Worm (Caenorhabditis elegans) whole organism, L3 larva: Measurements from ENCODE around the gene F14D12.1.

Experiments used
- ceh-16 ChIP-seq: sonication (generic microtip); optimal IDR thresholded peaks from 2 replicates; lab custom pipeline; 2017; ENCODE audit warnings: missing biosample characterization, missing genetic modification characterization
- ceh-82 ChIP-seq: fragments of 150-350 bp; optimal IDR thresholded peaks from 2 replicates; lab custom pipeline; 2014; ENCODE audit warnings: missing biosample characterization, missing genetic modification characterization
- ceh-9 ChIP-seq: sonication (generic microtip); optimal IDR thresholded peaks from 2 replicates; lab custom pipeline; 2018; ENCODE audit warnings: missing biosample characterization, missing genetic modification characterization
- egl-27 ChIP-seq: sonication (generic microtip); optimal IDR thresholded peaks from 4 replicates; lab custom pipeline; 2017; ENCODE audit warnings: missing biosample characterization, missing genetic modification reagents, missing genetic modification characterization
- egl-5 ChIP-seq: fragments of 150-350 bp; optimal IDR thresholded peaks from 2 replicates; lab custom pipeline; 2017; ENCODE audit warnings: missing biosample characterization, missing genetic modification reagents, missing genetic modification characterization, inconsistent platforms
- elt-1 ChIP-seq: fragments of 150-350 bp; optimal IDR thresholded peaks from 2 replicates; lab custom pipeline; 2014; ENCODE audit warnings: missing biosample characterization, missing genetic modification characterization
- elt-2 ChIP-seq: sonication (generic microtip); optimal IDR thresholded peaks from 2 replicates; lab custom pipeline; 2016; ENCODE audit warnings: missing genetic modification reagents, mild to moderate bottlenecking, missing genetic modification characterization, missing compliant biosample characterization
- elt-3 ChIP-seq, 3 experiments: fragments of 150-350 bp in 1 of 3; sonication (generic microtip) in 2 of 3; optimal IDR thresholded peaks; 2 replicates in 2 of 3; 4 replicates in 1 of 3; lab custom pipeline; 2014 to 2017; ENCODE audit warnings: missing biosample characterization in 3 of 3, missing genetic modification characterization in 3 of 3
- eor-1 ChIP-seq, 2 experiments: fragments of 150-350 bp; optimal IDR thresholded peaks; 2 replicates each; lab custom pipeline; 2014 to 2018; ENCODE audit warnings: missing biosample characterization in 2 of 2, missing genetic modification characterization in 2 of 2
- fkh-10 ChIP-seq: sonication (generic microtip); optimal IDR thresholded peaks from 2 replicates; lab custom pipeline; 2017; ENCODE audit warnings: missing biosample characterization, missing genetic modification reagents, missing genetic modification characterization
- fkh-2 ChIP-seq: fragments of 150-350 bp; optimal IDR thresholded peaks from 2 replicates; lab custom pipeline; 2014; ENCODE audit warnings: missing biosample characterization, missing genetic modification reagents, missing genetic modification characterization
- fos-1 ChIP-seq: fragments of 150-350 bp; optimal IDR thresholded peaks from 2 replicates; lab custom pipeline; 2014; ENCODE audit warnings: missing biosample characterization, missing genetic modification characterization
- jun-1 ChIP-seq: fragments of 150-350 bp; optimal IDR thresholded peaks from 2 replicates; lab custom pipeline; 2014; ENCODE audit warnings: missing biosample characterization, missing genetic modification reagents, missing genetic modification characterization
- lin-15B ChIP-seq: fragments of 150-350 bp; optimal IDR thresholded peaks from 2 replicates; lab custom pipeline; 2014; ENCODE audit warnings: missing biosample characterization, missing genetic modification characterization
- mml-1 ChIP-seq: fragments of 150-350 bp; sonication (generic microtip); optimal IDR thresholded peaks from 3 replicates; lab custom pipeline; 2014; ENCODE audit warnings: missing biosample characterization, missing genetic modification characterization
- nhr-12 ChIP-seq: fragments of 150-350 bp; optimal IDR thresholded peaks from 2 replicates; lab custom pipeline; 2014; ENCODE audit warnings: missing biosample characterization, missing genetic modification characterization
- nhr-23 ChIP-seq: fragments of 150-350 bp; optimal IDR thresholded peaks from 2 replicates; lab custom pipeline; 2014; ENCODE audit warnings: missing biosample characterization, missing genetic modification reagents, missing genetic modification characterization
- nhr-237 ChIP-seq: fragments of 150-350 bp; optimal IDR thresholded peaks from 2 replicates; lab custom pipeline; 2014; ENCODE audit warnings: missing biosample characterization, missing genetic modification characterization
- nhr-25 ChIP-seq: sonication (generic microtip); optimal IDR thresholded peaks from 2 replicates; lab custom pipeline; 2017; ENCODE audit warnings: missing biosample characterization, missing genetic modification characterization
- nhr-28 ChIP-seq: fragments of 150-350 bp; optimal IDR thresholded peaks from 2 replicates; lab custom pipeline; 2014; ENCODE audit warnings: missing biosample characterization, missing genetic modification characterization
- nhr-67 ChIP-seq: fragments of 150-350 bp; optimal IDR thresholded peaks from 2 replicates; lab custom pipeline; 2014; ENCODE audit warnings: missing biosample characterization, missing genetic modification characterization
- nhr-77 ChIP-seq: fragments of 150-350 bp; optimal IDR thresholded peaks from 2 replicates; lab custom pipeline; 2014; ENCODE audit warnings: missing biosample characterization, missing genetic modification characterization
- pha-4 ChIP-seq: fragments of 150-350 bp; optimal IDR thresholded peaks from 2 replicates; lab custom pipeline; 2014; ENCODE audit warnings: missing biosample characterization, missing genetic modification reagents, missing genetic modification characterization
- sea-2 ChIP-seq: fragments of 150-350 bp; sonication (generic microtip); optimal IDR thresholded peaks from 4 replicates; lab custom pipeline; 2014; ENCODE audit warnings: missing biosample characterization, missing genetic modification reagents, missing genetic modification characterization
- skn-1 ChIP-seq: fragments of 150-350 bp; optimal IDR thresholded peaks from 2 replicates; lab custom pipeline; 2014; ENCODE audit warnings: missing biosample characterization, missing genetic modification characterization
- snpc-4 ChIP-seq: fragments of 150-350 bp; optimal IDR thresholded peaks from 2 replicates; lab custom pipeline; 2014; ENCODE audit warnings: missing biosample characterization, missing genetic modification characterization
- tbx-2 ChIP-seq: sonication (generic microtip); optimal IDR thresholded peaks from 2 replicates; lab custom pipeline; 2016; ENCODE audit warnings: mild to moderate bottlenecking, missing genetic modification characterization, missing compliant biosample characterization
- unc-39 ChIP-seq: sonication (generic microtip); optimal IDR thresholded peaks from 4 replicates; lab custom pipeline; 2017; ENCODE audit warnings: missing biosample characterization, missing genetic modification characterization
- unc-62 ChIP-seq: fragments of 150-350 bp; sonication (generic microtip); optimal IDR thresholded peaks from 4 replicates; lab custom pipeline; 2014; ENCODE audit warnings: missing biosample characterization, missing genetic modification reagents, missing genetic modification characterization
- ztf-11 ChIP-seq: fragments of 150-350 bp; optimal IDR thresholded peaks from 2 replicates; lab custom pipeline; 2014; ENCODE audit warnings: missing biosample characterization, missing genetic modification characterization

F14D12.1 gene

DNA sequence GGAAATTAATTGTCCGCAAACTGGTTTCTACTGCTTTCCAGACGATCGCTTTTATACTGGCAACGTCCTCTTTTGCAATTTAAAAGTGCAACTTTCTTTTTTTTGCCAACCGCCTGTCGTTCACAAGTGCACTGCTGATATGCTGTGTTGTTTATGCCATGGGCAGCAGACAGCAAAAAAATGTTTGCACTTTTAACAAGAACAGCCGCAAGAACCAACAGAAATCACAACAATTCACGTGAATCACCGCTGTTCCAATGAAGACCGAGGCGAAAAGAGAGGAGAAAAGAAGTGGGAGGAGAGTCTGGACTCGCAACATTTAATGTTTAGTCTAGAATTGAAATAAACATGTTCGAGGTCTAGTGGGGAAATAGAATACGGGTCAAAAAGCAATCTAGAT lies 50.2 kb downstream of the F14D12.1 start, which contains the start of gene T22B7.7 (continued):
- TF ChIP-seq pha-4 (peak; percentile 52), nhr-23 (tag; lab: Kevin White, UChicago) (no peak), ceh-82 (tag; lab: Kevin White, UChicago) (no peak), ceh-9 (tag; lab: Kevin White, UChicago) (no peak), elt-2 (tag; lab: Kevin White, UChicago) (peak; percentile 18), jun-1 (tag; lab: Kevin White, UChicago) (no peak), ztf-11 (tag; lab: Kevin White, UChicago) (no peak), eor-1 (tag; optimal IDR thresholded peaks at IDR 0.05; lab: Kevin White, UChicago) (no peak), fos-1 (no peak), nhr-12 (no peak), snpc-4 (tag; lab: Kevin White, UChicago) (no peak), mml-1 (no peak), tbx-2 (tag; lab: Kevin White, UChicago) (no peak), nhr-67 (tag; lab: Kevin White, UChicago) (no peak), elt-3 (tag; optimal IDR thresholded peaks at IDR 0.05; lab: Kevin White, UChicago) (no peak), sea-2 (GFP tag; lab: Kevin White, UChicago) (no peak), fkh-2 (tag; lab: Kevin White, UChicago) (no peak), unc-62 (GFP tag; lab: Kevin White, UChicago) (no peak)
- TF ChIP-seq, all 47 proteins: peak for 7

ce11 chrX:5655601-5656000 lies 52.0 kb downstream of the F14D12.1 start:
- TF ChIP-seq jun-1 (tag; lab: Kevin White, UChicago) (no peak), ceh-82 (tag; lab: Kevin White, UChicago) (no peak), nhr-77 (tag; lab: Kevin White, UChicago) (no peak), nhr-28 (tag; lab: Kevin White, UChicago) (no peak), skn-1 (tag; lab: Kevin White, UChicago) (no peak), fkh-10 (no peak), sea-2 (GFP tag; lab: Kevin White, UChicago) (no peak), unc-39 (tag; lab: Kevin White, UChicago) (no peak), elt-3 (tag; optimal IDR thresholded peaks at IDR 0.05; lab: Kevin White, UChicago) (no peak), nhr-25 (no peak), elt-1 (tag; lab: Kevin White, UChicago) (no peak), egl-27 (tag; lab: Kevin White, UChicago) (no peak), egl-5 (tag; lab: Kevin White, UChicago) (no peak), lin-15B (tag; lab: Kevin White, UChicago) (no peak), nhr-23 (tag; lab: Kevin White, UChicago) (no peak), ceh-16 (tag; lab: Kevin White, UChicago) (no peak), ztf-11 (tag; lab: Kevin White, UChicago) (no peak), nhr-237 (tag; lab: Kevin White, UChicago) (no peak)
- TF ChIP-seq, all 47 proteins: peak for 0
